Fruit fly (Drosophila melanogaster) whole organism, embryonic: Measurements from ENCODE around the gene CG43630.

ENCODE experiments used
- Adf1 ChIP-seq: fragments of 200-800 bp; sonication (Bioruptor generic); IDR thresholded peaks from 2 replicates; pipeline ENCODE4 v1.3.6; 2022; ENCODE audit warnings: missing biosample characterization, missing genetic modification characterization
- Bgb ChIP-seq: fragments of 200-800 bp; sonication (Bioruptor generic); IDR thresholded peaks from 2 replicates; pipeline ENCODE4 v1.3.6; 2022; ENCODE audit warnings: missing biosample characterization, missing genetic modification characterization; ENCODE audit not compliant: partially characterized antibody
- BtbVII ChIP-seq: fragments of 200-800 bp; sonication (Bioruptor generic); optimal IDR thresholded peaks from 3 replicates; lab custom pipeline; 2017; ENCODE audit warnings: missing biosample characterization, mild to moderate bottlenecking, missing genetic modification characterization
- Bteb2 ChIP-seq: fragments of 200-800 bp; sonication (Bioruptor generic); optimal IDR thresholded peaks from 2 replicates; lab custom pipeline; 2016; ENCODE audit warnings: missing biosample characterization, missing genetic modification characterization
- CG11504 ChIP-seq: fragments of 200-800 bp; sonication (Bioruptor generic); optimal IDR thresholded peaks from 3 replicates; lab custom pipeline; 2019; ENCODE audit warnings: missing biosample characterization, mild to moderate bottlenecking, missing genetic modification characterization, moderate library complexity
- CG12942 ChIP-seq: fragments of 200-800 bp; sonication (Bioruptor generic); optimal IDR thresholded peaks from 3 replicates; lab custom pipeline; 2016; ENCODE audit warnings: missing biosample characterization, missing genetic modification characterization
- CG16815 ChIP-seq: fragments of 200-800 bp; sonication (Bioruptor generic); optimal IDR thresholded peaks from 3 replicates; lab custom pipeline; 2017; ENCODE audit warnings: missing biosample characterization, mild to moderate bottlenecking, missing genetic modification characterization
- CG18262 ChIP-seq: fragments of 200-800 bp; optimal IDR thresholded peaks from 3 replicates; lab custom pipeline; 2019; ENCODE audit warnings: missing biosample characterization, mild to moderate bottlenecking, missing genetic modification characterization, moderate library complexity
- CG18599 ChIP-seq: fragments of 200-800 bp; sonication (Bioruptor generic); optimal IDR thresholded peaks from 3 replicates; lab custom pipeline; 2017; ENCODE audit warnings: missing biosample characterization, missing genetic modification characterization, mild to moderate bottlenecking, moderate library complexity, missing genetic modification reagents
- CG2889 ChIP-seq: fragments of 200-800 bp; sonication (Bioruptor generic); IDR thresholded peaks from 3 replicates; pipeline ENCODE4 v1.3.6; 2022; ENCODE audit warnings: missing biosample characterization, missing genetic modification characterization
- CG31224 ChIP-seq: fragments of 200-800 bp; sonication (Bioruptor generic); IDR thresholded peaks from 2 replicates; pipeline ENCODE4 v1.3.6; 2022; ENCODE audit warnings: missing biosample characterization, missing genetic modification characterization
- CG31388 ChIP-seq: fragments of 200-800 bp; sonication (Bioruptor generic); optimal IDR thresholded peaks from 2 replicates; lab custom pipeline; 2016; ENCODE audit warnings: missing biosample characterization, missing genetic modification characterization
- CG6791 ChIP-seq: fragments of 200-800 bp; sonication (Bioruptor generic); IDR thresholded peaks from 3 replicates; pipeline ENCODE4 v1.3.6; 2022; ENCODE audit warnings: missing biosample characterization, missing genetic modification characterization; ENCODE audit not compliant: partially characterized antibody
- CG7839 ChIP-seq: fragments of 200-800 bp; sonication (Bioruptor generic); optimal IDR thresholded peaks from 3 replicates; lab custom pipeline; 2018; ENCODE audit warnings: missing biosample characterization, mild to moderate bottlenecking, missing genetic modification characterization, moderate library complexity
- CG8478 ChIP-seq: fragments of >200 bp; optimal IDR thresholded peaks from 2 replicates; lab custom pipeline; 2018
- CG8765 ChIP-seq: fragments of 200-800 bp; sonication (Bioruptor generic); IDR thresholded peaks from 2 replicates; pipeline ENCODE4 v1.3.6; 2022; ENCODE audit warnings: missing biosample characterization, missing genetic modification characterization
- CG9876 ChIP-seq: fragments of 200-800 bp; sonication (Bioruptor generic); optimal IDR thresholded peaks from 2 replicates; lab custom pipeline; 2016; ENCODE audit warnings: missing biosample characterization, missing genetic modification characterization
- Dfd ChIP-seq, 2 experiments: fragments of >200 bp; optimal IDR thresholded peaks; 2 replicates each; lab custom pipeline; 2017; ENCODE audit warnings: missing biosample characterization in 2 of 2, missing genetic modification characterization in 2 of 2
- Dip2 ChIP-seq: fragments of 200-800 bp; sonication (Bioruptor generic); IDR thresholded peaks from 2 replicates; pipeline ENCODE4 v1.3.6; 2022; ENCODE audit warnings: missing biosample characterization, missing genetic modification characterization
- E2f2 ChIP-seq: fragments of 200-800 bp; sonication (Bioruptor generic); IDR thresholded peaks from 2 replicates; pipeline ENCODE4 v1.3.6; 2022; ENCODE audit warnings: missing biosample characterization, missing genetic modification characterization
- Fer3 ChIP-seq: fragments of 200-800 bp; sonication (Bioruptor generic); optimal IDR thresholded peaks from 2 replicates; lab custom pipeline; 2018; ENCODE audit warnings: missing biosample characterization, mild to moderate bottlenecking, missing genetic modification characterization, moderate library complexity
- HmgZ ChIP-seq: fragments of 200-800 bp; sonication (Bioruptor generic); optimal IDR thresholded peaks from 2 replicates; lab custom pipeline; 2018; ENCODE audit warnings: missing biosample characterization, mild to moderate bottlenecking, missing genetic modification characterization
- Side ChIP-seq: fragments of 200-800 bp; sonication (Bioruptor generic); optimal IDR thresholded peaks from 2 replicates; lab custom pipeline; 2016; ENCODE audit warnings: missing biosample characterization, missing genetic modification characterization
- aop ChIP-seq: fragments of 200-800 bp; sonication (Bioruptor generic); IDR thresholded peaks from 2 replicates; pipeline ENCODE4 v1.3.6; 2022; ENCODE audit warnings: missing biosample characterization, missing genetic modification characterization
- ato ChIP-seq: fragments of 200-800 bp; sonication (Bioruptor generic); IDR thresholded peaks from 2 replicates; pipeline ENCODE4 v1.3.6; 2022; ENCODE audit warnings: missing biosample characterization, missing genetic modification characterization; ENCODE audit not compliant: partially characterized antibody
- bsh ChIP-seq, 2 experiments: fragments of 200-800 bp; sonication (Bioruptor generic); optimal IDR thresholded peaks; 2 replicates each; lab custom pipeline; 2017 to 2018; ENCODE audit warnings: mild to moderate bottlenecking in 2 of 2, missing biosample characterization in 2 of 2, missing genetic modification characterization in 2 of 2, moderate library complexity in 1 of 2
- crc ChIP-seq: fragments of 200-800 bp; sonication (Bioruptor generic); optimal IDR thresholded peaks from 2 replicates; lab custom pipeline; 2016; ENCODE audit warnings: missing biosample characterization, missing genetic modification characterization
- crol ChIP-seq: fragments of 200-800 bp; sonication (Bioruptor generic); IDR thresholded peaks from 2 replicates; pipeline ENCODE4 v1.3.6; 2022; ENCODE audit warnings: missing biosample characterization, missing genetic modification characterization
- emc ChIP-seq: fragments of 200-800 bp; sonication (Bioruptor generic); optimal IDR thresholded peaks from 2 replicates; lab custom pipeline; 2016; ENCODE audit warnings: missing biosample characterization, missing genetic modification characterization
- fru ChIP-seq: fragments of >200 bp; optimal IDR thresholded peaks from 2 replicates; lab custom pipeline; 2017
- fu2 ChIP-seq: fragments of 200-800 bp; sonication (Bioruptor generic); optimal IDR thresholded peaks from 2 replicates; lab custom pipeline; 2016; ENCODE audit warnings: missing biosample characterization, missing genetic modification characterization
- grn ChIP-seq: fragments of 200-800 bp; sonication (Bioruptor generic); optimal IDR thresholded peaks from 3 replicates; lab custom pipeline; 2017; ENCODE audit warnings: missing biosample characterization, missing genetic modification characterization
- gt ChIP-seq: fragments of 200-800 bp; sonication (Bioruptor generic); IDR thresholded peaks from 2 replicates; pipeline ENCODE4 v1.3.6; 2022; ENCODE audit warnings: missing biosample characterization, missing genetic modification characterization
- hbn ChIP-seq: fragments of 200-800 bp; sonication (Bioruptor generic); IDR thresholded peaks from 2 replicates; pipeline ENCODE4 v1.3.6; 2022; ENCODE audit warnings: missing biosample characterization, missing genetic modification characterization; ENCODE audit not compliant: partially characterized antibody
- jumu ChIP-seq: fragments of 200-800 bp; sonication (Bioruptor generic); optimal IDR thresholded peaks from 3 replicates; lab custom pipeline; 2016; ENCODE audit warnings: missing biosample characterization, missing genetic modification characterization
- lab ChIP-seq: fragments of 200-800 bp; sonication (Bioruptor generic); optimal IDR thresholded peaks from 3 replicates; lab custom pipeline; 2017; ENCODE audit warnings: missing biosample characterization, missing genetic modification characterization, mild to moderate bottlenecking, moderate library complexity, missing genetic modification reagents
- lilli ChIP-seq: fragments of 200-800 bp; sonication (Bioruptor generic); optimal IDR thresholded peaks from 3 replicates; lab custom pipeline; 2016; ENCODE audit warnings: missing biosample characterization, missing genetic modification characterization
- maf-S ChIP-seq: fragments of 200-800 bp; sonication (Bioruptor generic); optimal IDR thresholded peaks from 2 replicates; lab custom pipeline; 2016; ENCODE audit warnings: missing biosample characterization, missing genetic modification characterization
- nmo ChIP-seq: fragments of 200-800 bp; sonication (Bioruptor generic); optimal IDR thresholded peaks from 2 replicates; lab custom pipeline; 2018; ENCODE audit warnings: missing biosample characterization, mild to moderate bottlenecking, missing genetic modification characterization, moderate library complexity
- p53 ChIP-seq: fragments of 200-800 bp; sonication (Bioruptor generic); optimal IDR thresholded peaks from 2 replicates; lab custom pipeline; 2016; ENCODE audit warnings: missing biosample characterization, missing genetic modification characterization
- pb ChIP-seq: fragments of 200-800 bp; sonication (Bioruptor generic); optimal IDR thresholded peaks from 3 replicates; lab custom pipeline; 2016; ENCODE audit warnings: missing biosample characterization, missing genetic modification characterization
- phol ChIP-seq: fragments of 200-800 bp; sonication (Bioruptor generic); optimal IDR thresholded peaks from 3 replicates; lab custom pipeline; 2018; ENCODE audit warnings: missing biosample characterization, mild to moderate bottlenecking, missing genetic modification characterization, moderate library complexity
- pita ChIP-seq: fragments of 200-800 bp; sonication (Bioruptor generic); optimal IDR thresholded peaks from 2 replicates; lab custom pipeline; 2017; ENCODE audit warnings: missing biosample characterization, mild to moderate bottlenecking, missing genetic modification characterization
- run ChIP-seq: fragments of 200-800 bp; sonication (Bioruptor generic); optimal IDR thresholded peaks from 3 replicates; lab custom pipeline; 2018; ENCODE audit warnings: missing biosample characterization, mild to moderate bottlenecking, missing genetic modification characterization
- sd ChIP-seq: fragments of 200-800 bp; sonication (Bioruptor generic); optimal IDR thresholded peaks from 3 replicates; lab custom pipeline; 2018; ENCODE audit warnings: missing biosample characterization, mild to moderate bottlenecking, missing genetic modification characterization, moderate library complexity
- sens-2 ChIP-seq: fragments of 200-800 bp; sonication (Bioruptor generic); IDR thresholded peaks from 2 replicates; pipeline ENCODE4 v1.3.6; 2022; ENCODE audit warnings: missing biosample characterization, missing genetic modification characterization
- sim ChIP-seq: fragments of 200-800 bp; sonication (Bioruptor generic); IDR thresholded peaks from 2 replicates; pipeline ENCODE4 v1.3.6; 2022; ENCODE audit warnings: missing biosample characterization, missing genetic modification characterization
- slp2 ChIP-seq: fragments of 200-800 bp; sonication (Bioruptor generic); optimal IDR thresholded peaks from 2 replicates; lab custom pipeline; 2016; ENCODE audit warnings: missing biosample characterization, missing genetic modification characterization
- so ChIP-seq: fragments of 200-800 bp; sonication (Bioruptor generic); IDR thresholded peaks from 3 replicates; pipeline ENCODE4 v1.3.6; 2022; ENCODE audit warnings: missing biosample characterization, missing genetic modification characterization
- sqz ChIP-seq: fragments of 200-800 bp; sonication (Bioruptor generic); optimal IDR thresholded peaks from 3 replicates; lab custom pipeline; 2018; ENCODE audit warnings: missing biosample characterization, mild to moderate bottlenecking, missing genetic modification characterization
- stwl ChIP-seq: fragments of 200-800 bp; sonication (Bioruptor generic); optimal IDR thresholded peaks from 3 replicates; lab custom pipeline; 2018; ENCODE audit warnings: missing biosample characterization, mild to moderate bottlenecking, missing genetic modification characterization, moderate library complexity
- tin ChIP-seq: fragments of 200-800 bp; sonication (Bioruptor generic); optimal IDR thresholded peaks from 3 replicates; lab custom pipeline; 2016; ENCODE audit warnings: missing biosample characterization, missing genetic modification characterization
- yki ChIP-seq: fragments of >200 bp; optimal IDR thresholded peaks from 3 replicates; lab custom pipeline; 2018

The CG43630 gene

DNA sequence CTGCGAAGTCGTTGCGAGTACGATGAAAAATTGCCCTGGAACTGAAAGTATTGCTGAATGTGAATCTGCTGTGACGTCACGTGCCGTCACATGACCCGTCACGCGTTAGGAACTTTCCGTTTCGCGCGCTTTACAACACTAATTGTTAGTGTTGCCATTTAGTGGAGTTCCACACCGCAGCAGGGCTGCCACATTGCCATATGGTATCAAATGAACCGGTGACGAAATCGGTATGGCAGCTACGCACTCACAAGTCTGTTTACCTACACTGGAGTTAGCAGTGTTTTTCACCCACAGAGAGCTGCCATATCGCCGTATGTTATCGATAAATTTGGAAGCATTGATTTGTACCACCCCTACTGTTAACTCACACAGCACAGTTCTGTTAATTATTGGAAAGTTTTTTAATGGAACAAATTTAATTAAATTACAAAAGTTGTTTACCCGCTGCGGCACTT, 48.3 kb downstream of the CG43630 start, which contains the start of the genes Vha55 and Snx3 (continued):
- TF ChIP-seq p53 (GFP tag; lab: Kevin White, UChicago): peak; percentile 87
- TF ChIP-seq lab (GFP tag; lab: Kevin White, UChicago): peak; percentile 86
- TF ChIP-seq fru (lab: Kevin White, UChicago): no peak
- TF ChIP-seq Fer3 (tag; lab: Kevin White, UChicago): peak; percentile 57
- peak; percentile 14 for TF ChIP-seq yki
- TF ChIP-seq CG31388 (GFP tag; lab: Kevin White, UChicago): peak; percentile 12
- peak; percentile 82 for TF ChIP-seq CG8478 (lab: Kevin White, UChicago)
- TF ChIP-seq pita (GFP tag; lab: Kevin White, UChicago): peak; percentile 98
- TF ChIP-seq Dfd (GFP tag; optimal IDR thresholded peaks at IDR 0.05; lab: Kevin White, UChicago): no peak
- TF ChIP-seq CG2889 (GFP tag; lab: Robert Waterston, UW): no peak
- TF ChIP-seq HmgZ (tag; lab: Kevin White, UChicago): peak; percentile 91
- peak; percentile 80 for TF ChIP-seq tin (GFP tag; lab: Kevin White, UChicago)
- TF ChIP-seq run (tag; lab: Kevin White, UChicago): peak; percentile 3
- peak; percentile 83 for TF ChIP-seq lilli (GFP tag; lab: Kevin White, UChicago)
- TF ChIP-seq CG9876 (GFP tag; lab: Kevin White, UChicago): peak; percentile 89
- peak; percentile 81 for TF ChIP-seq emc
- no peak for TF ChIP-seq Adf1 (GFP tag; lab: Robert Waterston, UW)
- no peak for TF ChIP-seq crol (GFP tag; lab: Robert Waterston, UW)
- peak; percentile 70 for TF ChIP-seq maf-S (GFP tag; lab: Kevin White, UChicago)
- TF ChIP-seq nmo (GFP tag; lab: Kevin White, UChicago): peak; percentile 81
- TF ChIP-seq crc: peak; percentile 52
- TF ChIP-seq CG31224 (GFP tag; lab: Robert Waterston, UW): no peak
- peak; percentile 72 for TF ChIP-seq Side (GFP tag; lab: Kevin White, UChicago)
- peak; percentile 65 for TF ChIP-seq phol (tag; lab: Kevin White, UChicago)
- TF ChIP-seq pb (GFP tag; lab: Kevin White, UChicago): peak; percentile 73
- peak; percentile 85 for TF ChIP-seq CG12942
- no peak for TF ChIP-seq grn
- no peak for TF ChIP-seq E2f2 (GFP tag; lab: Robert Waterston, UW)
- no peak for TF ChIP-seq sqz (GFP tag; lab: Kevin White, UChicago)
- TF ChIP-seq CG18599 (GFP tag; lab: Kevin White, UChicago): peak; percentile 83
- no peak for TF ChIP-seq ato (GFP tag; lab: Robert Waterston, UW)
- peak; percentile 27 for TF ChIP-seq slp2 (GFP tag; lab: Kevin White, UChicago)
- TF ChIP-seq BtbVII: peak; percentile 44
- TF ChIP-seq CG7839 (tag; lab: Kevin White, UChicago): peak; percentile 36
- TF ChIP-seq stwl (tag; lab: Kevin White, UChicago): peak; percentile 99
- no peak for TF ChIP-seq Dip2
- peak; percentile 85 for TF ChIP-seq Bteb2 (GFP tag; lab: Kevin White, UChicago)
- TF ChIP-seq sim: no peak
- TF ChIP-seq CG6791 (GFP tag; lab: Robert Waterston, UW): no peak
- TF ChIP-seq fu2: peak; percentile 83
- no peak for TF ChIP-seq gt
- TF ChIP-seq sd: peak; percentile 41
- no peak for TF ChIP-seq Bgb (GFP tag; lab: Robert Waterston, UW)
- no peak for TF ChIP-seq hbn (GFP tag; lab: Robert Waterston, UW)
- peak; percentile 91 for TF ChIP-seq jumu (GFP tag; lab: Kevin White, UChicago)
- TF ChIP-seq bsh (GFP tag; optimal IDR thresholded peaks at IDR 0.05; lab: Kevin White, UChicago): peak in 1 of 2 experiments; percentile 40
- no peak for TF ChIP-seq CG8765 (GFP tag; lab: Robert Waterston, UW)
- no peak for TF ChIP-seq sens-2
- peak; percentile 51 for TF ChIP-seq CG16815 (GFP tag; lab: Kevin White, UChicago)
- peak; percentile 23 for TF ChIP-seq CG18262 (tag; lab: Kevin White, UChicago)
- no peak for TF ChIP-seq CG11504 (tag; lab: Kevin White, UChicago)
- no peak for TF ChIP-seq so
- TF ChIP-seq aop: no peak
